Worm (Caenorhabditis elegans): Measurements from ENCODE around the gene cox-6A.

DNA sequence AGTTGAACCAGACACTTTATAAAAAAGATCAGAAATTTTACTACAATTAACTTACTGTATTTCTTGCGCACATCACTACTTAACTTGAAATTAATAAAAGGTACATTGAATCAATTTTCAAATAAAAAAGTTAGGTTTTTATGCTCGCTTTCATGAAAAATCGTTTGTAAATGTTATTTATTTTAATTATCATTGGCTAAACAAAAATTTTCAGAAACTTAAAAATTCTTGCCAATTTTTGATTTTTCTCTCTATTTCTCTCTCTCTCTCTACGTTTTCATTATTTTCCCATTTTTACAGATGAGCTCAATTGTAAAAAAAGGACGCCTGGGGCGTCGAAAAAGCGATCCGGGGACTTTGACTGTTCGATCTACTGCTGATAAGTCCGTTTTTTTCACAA, 27.9 kb downstream of the cox-6A start, which contains the start of gene sax-2:
- TF ChIP-seq ztf-11 (tag; optimal IDR thresholded peaks at IDR 0.05) (no peak), sox-4 (tag; optimal IDR thresholded peaks at IDR 0.05) (no peak), lin-13 (GFP tag; optimal IDR thresholded peaks at IDR 0.05) (no peak), unc-130 (tag; optimal IDR thresholded peaks at IDR 0.05) (no peak), lin-15B (tag; optimal IDR thresholded peaks at IDR 0.05) (no peak), nhr-90 (tag; optimal IDR thresholded peaks at IDR 0.05; ENCODE audit: poor library complexity) (no peak), efl-1 (optimal IDR thresholded peaks at IDR 0.05) (no peak), efl-1 (GFP tag; optimal IDR thresholded peaks at IDR 0.05 in 1 of 2) (no peak), egl-27 (tag; optimal IDR thresholded peaks at IDR 0.05) (no peak), tbx-2 (tag; optimal IDR thresholded peaks at IDR 0.05) (no peak), alr-1 (tag; optimal IDR thresholded peaks at IDR 0.05; ENCODE audit: borderline replicate concordance) (no peak), zag-1 (tag; optimal IDR thresholded peaks at IDR 0.05) (no peak), aha-1 (tag; optimal IDR thresholded peaks at IDR 0.05) (no peak)

Measured in whole organism, L1 larva.